Fruit fly (Drosophila melanogaster) whole organism, prepupa: ENCODE measurements around the gene CG1662.

ENCODE experiments used
- CG6276 ChIP-seq: fragments of 200-800 bp; sonication (Bioruptor generic); optimal IDR thresholded peaks from 2 replicates; lab custom pipeline; 2017; ENCODE audit warnings: missing biosample characterization, mild to moderate bottlenecking, missing genetic modification characterization
- CG6808 ChIP-seq: fragments of 200-800 bp; sonication (Bioruptor generic); optimal IDR thresholded peaks from 3 replicates; lab custom pipeline; 2017; ENCODE audit warnings: missing biosample characterization, missing genetic modification characterization, mild to moderate bottlenecking, moderate library complexity, missing genetic modification reagents
- CG6854 ChIP-seq: fragments of 200-800 bp; sonication (Bioruptor generic); optimal IDR thresholded peaks from 2 replicates; lab custom pipeline; 2017; ENCODE audit warnings: missing biosample characterization, mild to moderate bottlenecking, missing genetic modification characterization

DNA sequence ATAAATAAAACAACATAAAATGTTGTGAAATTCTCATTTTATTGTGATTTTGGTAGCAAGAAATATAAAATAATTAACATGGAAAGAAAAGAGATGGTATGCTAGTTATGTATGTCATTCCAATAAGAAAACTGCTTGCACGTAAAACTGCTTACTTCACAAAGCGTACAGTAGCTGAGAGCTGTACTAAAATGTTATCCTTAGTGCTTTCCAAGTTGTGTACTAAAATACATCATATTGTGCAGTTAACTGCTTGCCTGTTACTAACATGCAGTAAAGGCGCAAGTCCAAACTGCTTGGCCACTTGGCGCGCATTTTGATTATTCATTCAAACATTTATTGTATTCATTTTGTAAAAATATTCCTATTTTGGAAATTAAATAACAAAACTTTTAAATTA, 33.7 kb downstream of the CG1662 start:
- TF ChIP-seq CG6808 (GFP tag; lab: Kevin White, UChicago) (no peak), CG6854 (GFP tag; lab: Kevin White, UChicago) (peak; percentile 97), CG6276 (GFP tag; lab: Kevin White, UChicago) (no peak)
